Fruit fly (Drosophila melanogaster): ENCODE measurements around the gene cdm.
A peak's percentile ranks its signal among the peaks of the same experiment; 100 is the strongest.

The cdm gene

DNA sequence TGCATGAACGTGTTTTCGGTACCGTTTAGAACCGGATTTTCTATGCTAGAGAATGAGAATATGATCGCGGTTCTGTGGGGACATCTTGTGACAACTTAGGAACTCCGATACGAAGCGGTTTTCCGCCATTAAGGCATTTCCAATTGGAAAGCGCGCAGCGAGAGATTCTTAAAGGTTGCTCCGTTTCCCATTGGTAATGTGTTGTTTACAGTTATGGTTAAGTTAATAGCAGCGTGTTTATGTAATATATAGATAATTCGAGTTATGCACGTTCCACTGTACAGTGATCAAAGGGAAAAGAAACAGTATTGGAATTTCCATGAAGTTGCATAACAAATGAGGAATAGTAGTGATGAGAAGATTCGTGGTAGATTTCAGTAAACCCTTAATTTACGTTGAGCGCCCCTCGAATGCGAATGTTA lies 14.3 kb downstream of the cdm start (continued):
- TF ChIP-seq btn (GFP tag; optimal IDR thresholded peaks at IDR 0.05) (no peak), CG6791 (GFP tag; IDR thresholded peaks at IDR 0.05; ENCODE audit: partially characterized antibody) (no peak), Gsc (GFP tag; IDR thresholded peaks at IDR 0.05) (no peak), peb (GFP tag; IDR thresholded peaks at IDR 0.05) (no peak), CG7556 (GFP tag; optimal IDR thresholded peaks at IDR 0.05) (no peak), sc (optimal IDR thresholded peaks at IDR 0.05) (no peak), sc (GFP tag; optimal IDR thresholded peaks at IDR 0.05) (no peak), CG10274 (GFP tag; optimal IDR thresholded peaks at IDR 0.05) (no peak), CG15073 (GFP tag; optimal IDR thresholded peaks at IDR 0.05) (no peak), CG30403 (GFP tag; optimal IDR thresholded peaks at IDR 0.05) (no peak), h (optimal IDR thresholded peaks at IDR 0.05) (no peak), chn (GFP tag; optimal IDR thresholded peaks at IDR 0.05) (no peak), CG17359 (tag; optimal IDR thresholded peaks at IDR 0.05) (peak; percentile 22), ken (GFP tag; IDR thresholded peaks at IDR 0.05) (no peak), CG10654 (GFP tag; optimal IDR thresholded peaks at IDR 0.05) (no peak), wek (GFP tag; optimal IDR thresholded peaks at IDR 0.05) (no peak), usp (GFP tag; optimal IDR thresholded peaks at IDR 0.05) (no peak), CG11560 (tag; IDR thresholded peaks at IDR 0.05) (no peak), Hr39 (optimal IDR thresholded peaks at IDR 0.05) (no peak), Vsx1 (GFP tag; optimal IDR thresholded peaks at IDR 0.05) (no peak), ERR (GFP tag; optimal IDR thresholded peaks at IDR 0.05) (no peak), CG18262 (tag; optimal IDR thresholded peaks at IDR 0.05) (peak; percentile 51), CG4424 (GFP tag; optimal IDR thresholded peaks at IDR 0.05) (no peak), zen2 (GFP tag; IDR thresholded peaks at IDR 0.05; ENCODE audit: partially characterized antibody) (no peak), CG17385 (GFP tag; optimal IDR thresholded peaks at IDR 0.05) (no peak), CG8089 (GFP tag; optimal IDR thresholded peaks at IDR 0.05) (no peak), HLHmδ (GFP tag; optimal IDR thresholded peaks at IDR 0.05) (no peak), dysf (GFP tag; IDR thresholded peaks at IDR 0.05) (0 out of 3 replicates have a peak, but pooled peaks have one; percentile 46), pfk (GFP tag; optimal IDR thresholded peaks at IDR 0.05) (no peak), CG4404 (GFP tag; IDR thresholded peaks at IDR 0.05) (no peak), Mes4 (GFP tag; optimal IDR thresholded peaks at IDR 0.05) (no peak), grau (tag; optimal IDR thresholded peaks at IDR 0.05) (peak; percentile 71), zen (tag; optimal IDR thresholded peaks at IDR 0.05) (peak; percentile 48), grn (GFP tag; optimal IDR thresholded peaks at IDR 0.05) (no peak), CG10267 (tag; optimal IDR thresholded peaks at IDR 0.05) (no peak), Lpt (GFP tag; optimal IDR thresholded peaks at IDR 0.05) (no peak), Fer1 (GFP tag; optimal IDR thresholded peaks at IDR 0.05) (no peak), CG16863 (GFP tag; optimal IDR thresholded peaks at IDR 0.05) (no peak), CG7963 (GFP tag; IDR thresholded peaks at IDR 0.05; ENCODE audit: partially characterized antibody) (no peak), vvl (GFP tag; IDR thresholded peaks at IDR 0.05) (no peak; the same call in 1 of the 2 replicates), prd (optimal IDR thresholded peaks at IDR 0.05) (no peak), prd (GFP tag; IDR thresholded peaks at IDR 0.05) (no peak), Nf-YC (tag; optimal IDR thresholded peaks at IDR 0.05) (no peak), Hr3 (GFP tag; optimal IDR thresholded peaks at IDR 0.05) (no peak), aop (GFP tag; IDR thresholded peaks at IDR 0.05) (no peak), CG2116 (GFP tag; optimal IDR thresholded peaks at IDR 0.05) (no peak), CG8388 (GFP tag; optimal IDR thresholded peaks at IDR 0.05) (no peak), wor (GFP tag; IDR thresholded peaks at IDR 0.05) (no peak), eve (GFP tag; optimal IDR thresholded peaks at IDR 0.05) (no peak), CG10543 (GFP tag; optimal IDR thresholded peaks at IDR 0.05) (no peak), CG3847 (GFP tag; IDR thresholded peaks at IDR 0.05) (no peak), CG4360 (GFP tag; IDR thresholded peaks at IDR 0.05) (no peak), fu2 (GFP tag; optimal IDR thresholded peaks at IDR 0.05) (no peak), gcm2 (GFP tag; optimal IDR thresholded peaks at IDR 0.05) (no peak)
